Fruit fly (Drosophila melanogaster) S2 (cell line): Measurements from ENCODE around the gene CG14324.

Source experiments
- CG8478 ChIP-seq: fragments of >200 bp; optimal IDR thresholded peaks from 2 replicates; lab custom pipeline; 2018
- CTCF ChIP-seq, 2 experiments: fragments of >200 bp; optimal IDR thresholded peaks; 2 replicates each; lab custom pipeline; 2018

- TF ChIP-seq CG8478 (lab: Kevin White, UChicago) (no peak), CTCF (optimal IDR thresholded peaks at IDR 0.05; lab: Kevin White, UChicago) (no peak)
Observed at dm6 chr3R:17622062-17622766, 3.6 kb upstream of the CG14324 start, which contains the start of gene CG14323.
